Worm (Caenorhabditis elegans): ENCODE measurements around the gene srh-217.

DNA sequence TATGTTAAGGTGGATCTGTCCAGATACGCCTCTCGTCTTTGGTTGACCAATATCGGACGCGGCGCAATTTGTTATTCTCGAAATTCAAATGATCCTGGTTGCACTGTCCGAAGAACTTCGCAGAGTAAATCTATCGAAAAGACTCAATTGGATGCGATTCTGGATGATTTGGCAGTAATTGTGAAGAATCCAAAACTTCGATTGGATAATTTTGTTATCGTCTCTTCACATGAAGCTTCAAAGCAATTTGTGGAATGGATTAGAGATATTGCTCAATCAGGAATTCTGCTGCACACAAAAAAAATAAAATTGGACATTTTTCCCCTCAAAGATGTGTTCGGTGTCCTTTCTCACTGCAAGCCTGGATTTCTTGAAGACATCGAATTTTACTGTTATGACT is 4.3 kb upstream of the srh-217 start:
- TF ChIP-seq ztf-16 (tag; optimal IDR thresholded peaks at IDR 0.05) (no peak), hlh-15 (tag; optimal IDR thresholded peaks at IDR 0.05) (no peak), pag-3 (tag; optimal IDR thresholded peaks at IDR 0.05; ENCODE audit: borderline replicate concordance) (no peak), ceh-19 (GFP tag; optimal IDR thresholded peaks at IDR 0.05) (no peak), che-1 (tag; optimal IDR thresholded peaks at IDR 0.05) (no peak), mec-3 (tag; optimal IDR thresholded peaks at IDR 0.05; ENCODE audit: borderline replicate concordance) (no peak), unc-86 (tag; optimal IDR thresholded peaks at IDR 0.05) (no peak), fkh-10 (GFP tag; optimal IDR thresholded peaks at IDR 0.05) (no peak)
